Worm (Caenorhabditis elegans) whole organism, young adult: Measurements from ENCODE around the gene cya-1.
A peak's percentile ranks its signal among the peaks of the same experiment; 100 is the strongest.

ENCODE experiments used
- B0261.1 ChIP-seq: sonication (generic microtip); optimal IDR thresholded peaks from 2 replicates; lab custom pipeline; 2016; ENCODE audit warnings: mild to moderate bottlenecking, missing genetic modification characterization, moderate library complexity, missing compliant biosample characterization
- D2030.7 ChIP-seq: fragments of 200-800 bp; sonication (Bioruptor generic); IDR thresholded peaks from 2 replicates; pipeline ENCODE4 v1.3.6; 2022; ENCODE audit warnings: missing genetic modification reagents, missing genetic modification characterization, missing compliant biosample characterization
- F33H1.4 ChIP-seq: fragments of 200-800 bp; sonication (Bioruptor generic); IDR thresholded peaks from 2 replicates; pipeline ENCODE4 v1.3.6; 2022; ENCODE audit warnings: missing genetic modification reagents, missing genetic modification characterization, missing compliant biosample characterization
- F55B11.4 ChIP-seq: sonication (generic microtip); optimal IDR thresholded peaks from 2 replicates; lab custom pipeline; 2016; ENCODE audit warnings: missing compliant biosample characterization, missing genetic modification characterization, borderline replicate concordance; ENCODE audit not compliant: insufficient read depth
- K11D2.4 ChIP-seq: fragments of 200-800 bp; sonication (Bioruptor generic); IDR thresholded peaks from 2 replicates; pipeline ENCODE4 v1.3.6; 2022; ENCODE audit warnings: missing genetic modification reagents, missing genetic modification characterization, missing compliant biosample characterization
- ama-1 ChIP-seq, 3 experiments: fragments of 150-350 bp in 1 of 3; sonication (generic microtip) in 2 of 3; optimal IDR thresholded peaks; 2 replicates each; lab custom pipeline; 2014 to 2018; ENCODE audit warnings: missing biosample characterization in 2 of 3, missing genetic modification characterization in 2 of 3, missing genetic modification reagents in 2 of 3
- atf-7 ChIP-seq: sonication (generic microtip); optimal IDR thresholded peaks from 2 replicates; lab custom pipeline; 2017; ENCODE audit warnings: mild to moderate bottlenecking, missing genetic modification characterization, missing compliant biosample characterization
- chd-7 ChIP-seq: sonication (generic microtip); optimal IDR thresholded peaks from 2 replicates; lab custom pipeline; 2016; ENCODE audit warnings: mild to moderate bottlenecking, missing genetic modification characterization, moderate library complexity, missing compliant biosample characterization
- die-1 ChIP-seq: sonication (generic microtip); optimal IDR thresholded peaks from 2 replicates; lab custom pipeline; 2016; ENCODE audit warnings: missing genotype, mild to moderate bottlenecking, missing genetic modification characterization, missing compliant biosample characterization
- egl-18 ChIP-seq: fragments of 200-800 bp; sonication (Bioruptor generic); IDR thresholded peaks from 2 replicates; pipeline ENCODE4 v1.3.6; 2022; ENCODE audit warnings: missing genetic modification reagents, missing genetic modification characterization, missing compliant biosample characterization
- egrh-3 ChIP-seq: fragments of 200-800 bp; sonication (Bioruptor generic); IDR thresholded peaks from 2 replicates; pipeline ENCODE4 v1.3.6; 2022; ENCODE audit warnings: missing genetic modification reagents, missing genetic modification characterization, missing compliant biosample characterization
- ekl-4 ChIP-seq: fragments of 200-800 bp; sonication (Bioruptor generic); IDR thresholded peaks from 2 replicates; pipeline ENCODE4 v1.3.6; 2022; ENCODE audit warnings: missing genetic modification reagents, missing genetic modification characterization, missing compliant biosample characterization
- fkh-3 ChIP-seq: sonication (generic microtip); optimal IDR thresholded peaks from 2 replicates; lab custom pipeline; 2016; ENCODE audit warnings: mild to moderate bottlenecking, missing genetic modification characterization, missing compliant biosample characterization
- hlh-12 ChIP-seq: sonication (generic microtip); optimal IDR thresholded peaks from 2 replicates; lab custom pipeline; 2016; ENCODE audit warnings: missing genetic modification characterization, missing compliant biosample characterization
- hmg-20 ChIP-seq: fragments of 200-800 bp; sonication (Bioruptor generic); IDR thresholded peaks from 2 replicates; pipeline ENCODE4 v1.3.6; 2022; ENCODE audit warnings: missing genetic modification reagents, missing genetic modification characterization, missing compliant biosample characterization
- hsf-1 ChIP-seq: fragments of 200-800 bp; sonication (Bioruptor generic); IDR thresholded peaks from 2 replicates; pipeline ENCODE4 v1.3.6; 2022; ENCODE audit warnings: missing genetic modification reagents, missing genetic modification characterization, missing compliant biosample characterization
- lin-35 ChIP-seq, 3 experiments: fragments of 150-350 bp in 2 of 3; sonication (generic microtip) in 1 of 3; optimal IDR thresholded peaks; 2 replicates each; lab custom pipeline; 2014 to 2018; ENCODE audit warnings: missing biosample characterization in 3 of 3, missing genetic modification characterization in 3 of 3, missing genetic modification reagents in 3 of 3
- lir-1 ChIP-seq: fragments of 200-800 bp; sonication (Bioruptor generic); conservative IDR thresholded peaks from 2 replicates; pipeline ENCODE4 v1.3.6; 2022; ENCODE audit warnings: missing genetic modification reagents, missing genetic modification characterization, missing compliant biosample characterization
- madf-6 ChIP-seq: fragments of 200-800 bp; sonication (Bioruptor generic); IDR thresholded peaks from 2 replicates; pipeline ENCODE4 v1.3.6; 2022; ENCODE audit warnings: missing genetic modification reagents, missing genetic modification characterization, missing compliant biosample characterization
- mxl-1 ChIP-seq: sonication (generic microtip); optimal IDR thresholded peaks from 2 replicates; lab custom pipeline; 2016; ENCODE audit warnings: missing genetic modification characterization, missing compliant biosample characterization
- nfya-1 ChIP-seq: sonication (generic microtip); optimal IDR thresholded peaks from 2 replicates; lab custom pipeline; 2017; ENCODE audit warnings: antibody characterized with exemption, missing compliant biosample characterization, missing genetic modification characterization, borderline replicate concordance; ENCODE audit not compliant: insufficient read depth
- nfyb-1 ChIP-seq: fragments of 200-800 bp; sonication (Bioruptor generic); IDR thresholded peaks from 2 replicates; pipeline ENCODE4 v1.3.6; 2022; ENCODE audit warnings: missing genetic modification reagents, missing genetic modification characterization, missing compliant biosample characterization
- pha-4 ChIP-seq: fragments of 150-350 bp; sonication (generic microtip); optimal IDR thresholded peaks from 2 replicates; lab custom pipeline; 2014; ENCODE audit warnings: missing biosample characterization, missing genetic modification reagents, missing genetic modification characterization
- rec-8 ChIP-seq, 2 experiments: sonication (generic microtip); optimal IDR thresholded peaks; 2 replicates each; lab custom pipeline; 2016; ENCODE audit warnings: mild to moderate bottlenecking in 2 of 2, missing genetic modification characterization in 2 of 2, missing genetic modification reagents in 2 of 2, missing genotype in 2 of 2, missing biosample characterization in 1 of 2, missing compliant biosample characterization in 1 of 2, moderate library complexity in 1 of 2
- rpc-1 ChIP-seq, 2 experiments: fragments of 150-350 bp in 1 of 2; sonication (generic microtip) in 1 of 2; optimal IDR thresholded peaks; 2 replicates each; lab custom pipeline; 2014 to 2018; ENCODE audit warnings: missing biosample characterization in 1 of 2, missing genetic modification characterization in 1 of 2, missing genetic modification reagents in 1 of 2, missing genotype in 1 of 2
- sea-2 ChIP-seq: fragments of 200-800 bp; sonication (Bioruptor generic); IDR thresholded peaks from 2 replicates; pipeline ENCODE4 v1.3.6; 2022; ENCODE audit warnings: missing genetic modification characterization, missing compliant biosample characterization
- snpc-1.1 ChIP-seq: sonication (generic microtip); optimal IDR thresholded peaks from 2 replicates; lab custom pipeline; 2017; ENCODE audit warnings: missing genetic modification characterization, mild to moderate bottlenecking, missing compliant biosample characterization, antibody characterized with exemption, moderate library complexity, missing genotype, missing genetic modification reagents; ENCODE audit not compliant: insufficient read depth
- somi-1 ChIP-seq: fragments of 200-800 bp; sonication (Bioruptor generic); optimal IDR thresholded peaks from 2 replicates; lab custom pipeline; 2018; ENCODE audit warnings: mild to moderate bottlenecking, missing genetic modification characterization, missing compliant biosample characterization
- sptf-2 ChIP-seq: fragments of 200-800 bp; sonication (Bioruptor generic); optimal IDR thresholded peaks from 2 replicates; lab custom pipeline; 2018; ENCODE audit warnings: mild to moderate bottlenecking, missing genetic modification characterization, missing compliant biosample characterization
- tbx-9 ChIP-seq: sonication (generic microtip); optimal IDR thresholded peaks from 2 replicates; lab custom pipeline; 2016; ENCODE audit warnings: borderline replicate concordance, missing genetic modification characterization, inconsistent platforms, missing compliant biosample characterization
- unc-130 ChIP-seq: sonication (generic microtip); optimal IDR thresholded peaks from 2 replicates; lab custom pipeline; 2016; ENCODE audit warnings: missing genetic modification reagents, missing genetic modification characterization, missing compliant biosample characterization
- zfh-2 ChIP-seq: fragments of 200-800 bp; sonication (Bioruptor generic); conservative IDR thresholded peaks from 2 replicates; pipeline ENCODE4 v1.3.6; 2022; ENCODE audit warnings: missing genetic modification reagents, missing genetic modification characterization, missing compliant biosample characterization
- ztf-25 ChIP-seq: fragments of 200-800 bp; sonication (Bioruptor generic); IDR thresholded peaks from 2 replicates; pipeline ENCODE4 v1.3.6; 2022; ENCODE audit warnings: missing genetic modification reagents, missing genetic modification characterization, missing compliant biosample characterization

cya-1 gene

DNA sequence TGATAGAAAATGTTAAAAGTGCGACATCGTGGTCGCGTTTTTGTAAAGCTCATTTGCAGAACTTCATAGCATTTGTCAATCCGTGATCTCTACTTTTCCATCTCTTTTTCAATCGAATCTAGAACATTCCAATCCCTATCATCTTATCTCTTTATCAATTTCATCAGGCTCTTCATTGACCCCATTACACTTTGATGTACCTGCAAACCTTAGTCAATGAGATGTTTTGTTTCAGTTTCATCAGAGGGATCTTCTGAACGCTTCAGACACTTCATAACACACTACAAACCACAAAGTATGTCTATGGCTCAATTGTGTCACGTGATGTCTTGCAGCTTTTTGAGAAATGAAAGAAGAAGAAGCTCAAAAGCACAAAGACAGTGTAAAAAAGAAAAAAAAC is 26.0 kb downstream of the cya-1 start:
- TF ChIP-seq lir-1: no peak
- no peak for TF ChIP-seq ztf-25 (GFP tag; lab: Robert Waterston, UW)
- TF ChIP-seq somi-1 (GFP tag; lab: Kevin White, UChicago): peak; percentile 42
- TF ChIP-seq ekl-4: no peak
- no peak for TF ChIP-seq rec-8 (tag; optimal IDR thresholded peaks at IDR 0.05; lab: Kevin White, UChicago)
- TF ChIP-seq sptf-2 (GFP tag; lab: Kevin White, UChicago): no peak
- TF ChIP-seq nfyb-1 (GFP tag; lab: Robert Waterston, UW): no peak
- TF ChIP-seq K11D2.4 (GFP tag; lab: Robert Waterston, UW): no peak
- TF ChIP-seq sea-2 (GFP tag; lab: Robert Waterston, UW): no peak
- no peak for TF ChIP-seq B0261.1 (tag; lab: Kevin White, UChicago)
- no peak for TF ChIP-seq egl-18 (GFP tag; lab: Robert Waterston, UW)
- peak in 1 of 3 experiments; percentile 11 for TF ChIP-seq lin-35 (GFP tag; optimal IDR thresholded peaks at IDR 0.05; lab: Kevin White, UChicago)

DNA sequence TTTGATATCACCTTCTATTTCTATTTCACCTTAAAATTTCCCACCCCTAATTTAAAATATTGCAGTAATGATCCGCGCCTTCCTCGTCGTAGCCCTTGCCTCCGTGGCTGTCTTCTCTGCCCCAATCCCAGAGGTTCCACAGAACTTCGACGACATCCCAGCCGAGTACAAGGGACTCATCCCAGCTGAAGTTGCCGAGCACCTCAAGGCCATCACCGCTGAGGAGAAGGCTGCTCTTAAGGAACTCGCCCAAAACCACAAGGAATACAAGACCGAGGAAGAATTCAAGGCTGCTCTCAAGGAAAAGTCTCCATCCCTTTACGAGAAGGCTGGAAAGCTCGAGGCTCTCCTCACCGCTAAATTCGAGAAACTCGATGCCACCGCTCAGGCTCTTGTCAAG is 27.3 kb downstream of the cya-1 start, which contains the start of gene far-2:
TSS of gene far-2 (plus strand) at position 66 of the 400 bp plus-strand sequence.
- TF ChIP-seq nfyb-1 (GFP tag; lab: Robert Waterston, UW) (0 out of 2 replicates have a peak, but pooled peaks have one; percentile 46), hlh-12 (tag; lab: Kevin White, UChicago) (no peak), F33H1.4 (no peak), egrh-3 (GFP tag; lab: Robert Waterston, UW) (0 out of 2 replicates have a peak, but pooled peaks have one; percentile 6), chd-7 (no peak), zfh-2 (GFP tag; lab: Robert Waterston, UW) (peak; percentile 75), die-1 (tag; lab: Kevin White, UChicago) (no peak)
- TF ChIP-seq, all 124 proteins: peak for 3

DNA sequence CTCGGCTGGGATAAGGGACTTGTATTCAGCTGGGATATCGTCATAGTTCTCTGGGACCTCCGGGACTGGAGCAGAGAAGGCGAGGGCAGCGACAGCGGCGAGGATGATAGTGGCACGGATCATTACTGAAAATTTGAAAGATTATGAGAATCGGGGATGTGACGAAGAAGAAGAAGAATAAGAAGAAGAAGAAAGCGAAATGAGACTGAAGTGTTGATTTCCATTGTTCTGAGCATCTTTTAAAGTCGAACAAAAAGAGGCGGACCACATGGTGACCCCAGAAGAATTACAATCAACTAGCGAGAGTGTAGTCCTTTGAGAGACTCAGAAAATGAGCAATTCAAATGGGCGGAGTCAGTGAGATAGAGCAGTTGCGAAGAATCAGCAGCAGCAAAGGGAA is 28.0 kb downstream of the cya-1 start, which contains the start of gene far-1:
TSS of gene far-1 (minus strand) at position 125 of the 400 bp plus-strand sequence.
- TF ChIP-seq ama-1 (optimal IDR thresholded peaks at IDR 0.05; lab: Kevin White, UChicago) (no peak), ama-1 (GFP tag; optimal IDR thresholded peaks at IDR 0.05; lab: Kevin White, UChicago) (no peak), snpc-1.1 (tag; lab: Kevin White, UChicago) (no peak), pha-4 (tag; lab: Kevin White, UChicago) (no peak), hmg-20 (GFP tag; lab: Robert Waterston, UW) (no peak), rpc-1 (optimal IDR thresholded peaks at IDR 0.05; lab: Kevin White, UChicago) (no peak), rpc-1 (tag; optimal IDR thresholded peaks at IDR 0.05; lab: Kevin White, UChicago) (no peak), fkh-3 (tag; lab: Kevin White, UChicago) (no peak), sea-2 (GFP tag; lab: Robert Waterston, UW) (no peak), B0261.1 (tag; lab: Kevin White, UChicago) (no peak), unc-130 (GFP tag; lab: Kevin White, UChicago) (no peak), nfya-1 (no peak), lir-1 (no peak), F55B11.4 (tag; lab: Kevin White, UChicago) (no peak), tbx-9 (tag; lab: Kevin White, UChicago) (no peak), hsf-1 (GFP tag; lab: Robert Waterston, UW) (no peak), mxl-1 (tag; lab: Kevin White, UChicago) (no peak)

DNA sequence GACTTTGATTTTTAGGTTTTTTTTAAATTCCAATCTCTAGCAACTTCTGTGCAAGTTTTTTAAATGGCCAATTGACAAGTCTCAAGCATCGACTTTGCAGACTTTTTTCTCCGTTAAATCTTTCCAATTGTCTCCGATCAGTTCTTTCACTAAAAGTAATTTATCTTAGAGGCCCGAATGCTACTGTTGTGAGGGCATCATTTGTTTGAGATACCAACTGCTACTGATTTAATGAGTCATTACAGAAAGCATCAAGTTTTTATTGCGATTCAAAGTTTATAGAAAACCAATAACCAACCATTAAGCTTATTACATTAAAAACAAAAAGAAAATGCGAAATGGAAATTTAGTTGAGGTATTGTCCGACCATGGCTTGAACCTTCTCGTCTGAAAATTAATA is 28.9 kb downstream of the cya-1 start:
- no peak for TF ChIP-seq atf-7 (tag; lab: Kevin White, UChicago)
- TF ChIP-seq D2030.7 (GFP tag; lab: Robert Waterston, UW): no peak
- no peak for TF ChIP-seq ama-1 (optimal IDR thresholded peaks at IDR 0.05; lab: Kevin White, UChicago)
- TF ChIP-seq ama-1 (GFP tag; optimal IDR thresholded peaks at IDR 0.05; lab: Kevin White, UChicago): no peak
- no peak for TF ChIP-seq tbx-9 (tag; lab: Kevin White, UChicago)
- TF ChIP-seq rec-8 (tag; optimal IDR thresholded peaks at IDR 0.05; lab: Kevin White, UChicago): no peak
- TF ChIP-seq zfh-2 (GFP tag; lab: Robert Waterston, UW): no peak
- no peak for TF ChIP-seq somi-1 (GFP tag; lab: Kevin White, UChicago)
- no peak for TF ChIP-seq F33H1.4
- no peak for TF ChIP-seq madf-6 (GFP tag; lab: Robert Waterston, UW)
- TF ChIP-seq, all 124 proteins: peak for 0
